Worm (Caenorhabditis elegans) whole organism, young adult: ENCODE data around the gene T28H11.8.

Experiments
- C06A6.2 ChIP-seq: fragments of 200-800 bp; sonication (Bioruptor generic); conservative IDR thresholded peaks from 2 replicates; pipeline ENCODE4 v1.3.6; 2022; ENCODE audit warnings: missing genetic modification characterization, missing compliant biosample characterization
- C17E4.6 ChIP-seq: fragments of 200-800 bp; sonication (Bioruptor generic); IDR thresholded peaks from 2 replicates; pipeline ENCODE4 v1.3.6; 2022; ENCODE audit warnings: missing genetic modification reagents, missing genetic modification characterization, missing compliant biosample characterization
- F10E7.11 ChIP-seq: sonication (generic microtip); optimal IDR thresholded peaks from 2 replicates; lab custom pipeline; 2017; ENCODE audit warnings: mild to moderate bottlenecking, missing genetic modification characterization, moderate library complexity, missing compliant biosample characterization
- F22D6.2 ChIP-seq: sonication (generic microtip); optimal IDR thresholded peaks from 2 replicates; lab custom pipeline; 2016; ENCODE audit warnings: mild to moderate bottlenecking, missing genetic modification characterization, missing compliant biosample characterization
- F52B5.7 ChIP-seq: sonication (generic microtip); optimal IDR thresholded peaks from 2 replicates; lab custom pipeline; 2016; ENCODE audit warnings: mild to moderate bottlenecking, missing genetic modification characterization, missing compliant biosample characterization
- F55B11.4 ChIP-seq: sonication (generic microtip); optimal IDR thresholded peaks from 2 replicates; lab custom pipeline; 2016; ENCODE audit warnings: missing compliant biosample characterization, missing genetic modification characterization, borderline replicate concordance; ENCODE audit not compliant: insufficient read depth
- T26A5.8 ChIP-seq: sonication (generic microtip); optimal IDR thresholded peaks from 2 replicates; lab custom pipeline; 2016; ENCODE audit warnings: missing genetic modification characterization, missing compliant biosample characterization
- Y67H2A.10 ChIP-seq: fragments of 200-800 bp; sonication (Bioruptor generic); conservative IDR thresholded peaks from 2 replicates; pipeline ENCODE4 v1.3.6; 2022; ENCODE audit warnings: missing genetic modification reagents, missing genetic modification characterization, missing compliant biosample characterization
- Y95B8A.8 ChIP-seq: fragments of 200-800 bp; sonication (Bioruptor generic); IDR thresholded peaks from 2 replicates; pipeline ENCODE4 v1.3.6; 2022; ENCODE audit warnings: missing genetic modification reagents, missing genetic modification characterization, missing compliant biosample characterization
- atf-7 ChIP-seq: sonication (generic microtip); optimal IDR thresholded peaks from 2 replicates; lab custom pipeline; 2017; ENCODE audit warnings: mild to moderate bottlenecking, missing genetic modification characterization, missing compliant biosample characterization
- attf-5 ChIP-seq: fragments of 200-800 bp; sonication (Bioruptor generic); optimal IDR thresholded peaks from 2 replicates; lab custom pipeline; 2018; ENCODE audit warnings: mild to moderate bottlenecking, missing genetic modification characterization, missing compliant biosample characterization
- bed-2 ChIP-seq: fragments of 200-800 bp; sonication (Bioruptor generic); IDR thresholded peaks from 2 replicates; pipeline ENCODE4 v1.3.6; 2022; ENCODE audit warnings: missing genetic modification reagents, missing genetic modification characterization, missing compliant biosample characterization
- ccch-3 ChIP-seq: fragments of 200-800 bp; sonication (Bioruptor generic); optimal IDR thresholded peaks from 2 replicates; lab custom pipeline; 2018; ENCODE audit warnings: mild to moderate bottlenecking, missing genetic modification characterization, missing compliant biosample characterization
- cebp-1 ChIP-seq, 2 experiments: fragments of 200-800 bp in 1 of 2; sonication (Bioruptor generic) in 1 of 2; sonication (generic microtip) in 1 of 2; IDR thresholded peaks in 1 of 2; optimal IDR thresholded peaks in 1 of 2; 2 replicates each; pipeline versions ENCODE4 v1.3.6 to Lab custom; 2017 to 2022; ENCODE audit warnings: missing compliant biosample characterization in 2 of 2, missing genetic modification characterization in 2 of 2, mild to moderate bottlenecking in 1 of 2, missing genetic modification reagents in 1 of 2, moderate library complexity in 1 of 2
- ceh-100 ChIP-seq: fragments of 200-800 bp; sonication (Bioruptor generic); IDR thresholded peaks from 2 replicates; pipeline ENCODE4 v1.3.6; 2022; ENCODE audit warnings: missing genetic modification reagents, missing genetic modification characterization, missing compliant biosample characterization
- ceh-27 ChIP-seq: fragments of 200-800 bp; sonication (Bioruptor generic); optimal IDR thresholded peaks from 2 replicates; lab custom pipeline; 2018; ENCODE audit warnings: mild to moderate bottlenecking, missing genetic modification characterization, moderate library complexity, missing compliant biosample characterization
- ceh-91 ChIP-seq: fragments of 200-800 bp; sonication (Bioruptor generic); IDR thresholded peaks from 2 replicates; pipeline ENCODE4 v1.3.6; 2022; ENCODE audit warnings: missing genetic modification reagents, missing genetic modification characterization, missing compliant biosample characterization
- chd-7 ChIP-seq: sonication (generic microtip); optimal IDR thresholded peaks from 2 replicates; lab custom pipeline; 2016; ENCODE audit warnings: mild to moderate bottlenecking, missing genetic modification characterization, moderate library complexity, missing compliant biosample characterization
- efl-1 ChIP-seq: fragments of 150-350 bp; optimal IDR thresholded peaks from 2 replicates; lab custom pipeline; 2014; ENCODE audit warnings: missing biosample characterization, missing genetic modification reagents, missing genetic modification characterization
- egl-44 ChIP-seq: fragments of 200-800 bp; sonication (Bioruptor generic); IDR thresholded peaks from 2 replicates; pipeline ENCODE4 v1.3.6; 2022; ENCODE audit warnings: missing genetic modification reagents, missing genetic modification characterization, missing compliant biosample characterization
- egrh-3 ChIP-seq: fragments of 200-800 bp; sonication (Bioruptor generic); IDR thresholded peaks from 2 replicates; pipeline ENCODE4 v1.3.6; 2022; ENCODE audit warnings: missing genetic modification reagents, missing genetic modification characterization, missing compliant biosample characterization
- fkh-3 ChIP-seq: sonication (generic microtip); optimal IDR thresholded peaks from 2 replicates; lab custom pipeline; 2016; ENCODE audit warnings: mild to moderate bottlenecking, missing genetic modification characterization, missing compliant biosample characterization
- hsf-1 ChIP-seq: fragments of 200-800 bp; sonication (Bioruptor generic); IDR thresholded peaks from 2 replicates; pipeline ENCODE4 v1.3.6; 2022; ENCODE audit warnings: missing genetic modification reagents, missing genetic modification characterization, missing compliant biosample characterization
- let-607 ChIP-seq, 2 experiments: fragments of 200-800 bp in 1 of 2; sonication (Bioruptor generic) in 1 of 2; sonication (generic microtip) in 1 of 2; optimal IDR thresholded peaks; 2 replicates each; lab custom pipeline; 2016 to 2018; ENCODE audit warnings: mild to moderate bottlenecking in 2 of 2, missing compliant biosample characterization in 2 of 2, missing genetic modification characterization in 2 of 2, moderate library complexity in 2 of 2, missing genotype in 1 of 2
- lin-40 ChIP-seq: sonication (generic microtip); optimal IDR thresholded peaks from 2 replicates; lab custom pipeline; 2016; ENCODE audit warnings: missing genetic modification characterization, mild to moderate bottlenecking, missing compliant biosample characterization, missing genotype, missing genetic modification reagents
- lin-54 ChIP-seq: fragments of 200-800 bp; sonication (Bioruptor generic); optimal IDR thresholded peaks from 2 replicates; lab custom pipeline; 2018; ENCODE audit warnings: mild to moderate bottlenecking, missing genetic modification characterization, missing compliant biosample characterization
- lir-1 ChIP-seq: fragments of 200-800 bp; sonication (Bioruptor generic); conservative IDR thresholded peaks from 2 replicates; pipeline ENCODE4 v1.3.6; 2022; ENCODE audit warnings: missing genetic modification reagents, missing genetic modification characterization, missing compliant biosample characterization
- madf-3 ChIP-seq: fragments of 200-800 bp; sonication (Bioruptor generic); IDR thresholded peaks from 2 replicates; pipeline ENCODE4 v1.3.6; 2022; ENCODE audit warnings: missing genetic modification reagents, missing genetic modification characterization, missing compliant biosample characterization
- madf-8 ChIP-seq: fragments of 200-800 bp; sonication (Bioruptor generic); conservative IDR thresholded peaks from 2 replicates; pipeline ENCODE4 v1.3.6; 2022; ENCODE audit warnings: missing genetic modification reagents, missing genetic modification characterization, missing compliant biosample characterization
- mcd-1 ChIP-seq: fragments of 200-800 bp; sonication (Bioruptor generic); IDR thresholded peaks from 2 replicates; pipeline ENCODE4 v1.3.6; 2022; ENCODE audit warnings: missing genetic modification reagents, missing genetic modification characterization, missing compliant biosample characterization
- mxl-1 ChIP-seq: sonication (generic microtip); optimal IDR thresholded peaks from 2 replicates; lab custom pipeline; 2016; ENCODE audit warnings: missing genetic modification characterization, missing compliant biosample characterization
- nfya-1 ChIP-seq: sonication (generic microtip); optimal IDR thresholded peaks from 2 replicates; lab custom pipeline; 2017; ENCODE audit warnings: antibody characterized with exemption, missing compliant biosample characterization, missing genetic modification characterization, borderline replicate concordance; ENCODE audit not compliant: insufficient read depth
- nhr-179 ChIP-seq: sonication (generic microtip); optimal IDR thresholded peaks from 2 replicates; lab custom pipeline; 2016; ENCODE audit warnings: mild to moderate bottlenecking, missing genetic modification characterization, missing compliant biosample characterization
- rec-8 ChIP-seq, 2 experiments: sonication (generic microtip); optimal IDR thresholded peaks; 2 replicates each; lab custom pipeline; 2016; ENCODE audit warnings: mild to moderate bottlenecking in 2 of 2, missing genetic modification characterization in 2 of 2, missing genetic modification reagents in 2 of 2, missing genotype in 2 of 2, missing biosample characterization in 1 of 2, missing compliant biosample characterization in 1 of 2, moderate library complexity in 1 of 2
- rpc-1 ChIP-seq, 2 experiments: fragments of 150-350 bp in 1 of 2; sonication (generic microtip) in 1 of 2; optimal IDR thresholded peaks; 2 replicates each; lab custom pipeline; 2014 to 2018; ENCODE audit warnings: missing biosample characterization in 1 of 2, missing genetic modification characterization in 1 of 2, missing genetic modification reagents in 1 of 2, missing genotype in 1 of 2
- snpc-1.1 ChIP-seq: sonication (generic microtip); optimal IDR thresholded peaks from 2 replicates; lab custom pipeline; 2017; ENCODE audit warnings: missing genetic modification characterization, mild to moderate bottlenecking, missing compliant biosample characterization, antibody characterized with exemption, moderate library complexity, missing genotype, missing genetic modification reagents; ENCODE audit not compliant: insufficient read depth
- ztf-18 ChIP-seq: sonication (generic microtip); optimal IDR thresholded peaks from 2 replicates; lab custom pipeline; 2016; ENCODE audit warnings: missing genotype, mild to moderate bottlenecking, missing genetic modification characterization, missing compliant biosample characterization
- ztf-26 ChIP-seq: sonication (generic microtip); optimal IDR thresholded peaks from 2 replicates; lab custom pipeline; 2017; ENCODE audit warnings: missing genetic modification characterization, missing compliant biosample characterization

T28H11.8 gene

ce11 chrIV:4986246-4986645, 34.2 kb downstream of the T28H11.8 start, which contains the start of gene clec-177 (continued):
- TF ChIP-seq ztf-26, result no peak
- no peak for TF ChIP-seq rec-8 (tag; optimal IDR thresholded peaks at IDR 0.05; lab: Kevin White, UChicago)
- TF ChIP-seq ceh-100, result no peak
- no peak for TF ChIP-seq efl-1 (GFP tag; lab: Kevin White, UChicago)
- TF ChIP-seq atf-7, result no peak

- TF ChIP-seq chd-7 (tag; lab: Kevin White, UChicago), result no peak
- no peak for TF ChIP-seq nhr-179 (tag; lab: Kevin White, UChicago)
- TF ChIP-seq T26A5.8 (tag; lab: Kevin White, UChicago), result no peak
- TF ChIP-seq ccch-3 (GFP tag; lab: Kevin White, UChicago), result no peak
- TF ChIP-seq ztf-26, result no peak
- no peak for TF ChIP-seq mxl-1 (tag; lab: Kevin White, UChicago)
- no peak for TF ChIP-seq atf-7
- TF ChIP-seq Y95B8A.8, result no peak
- TF ChIP-seq efl-1 (GFP tag; lab: Kevin White, UChicago), result no peak
Measured at ce11 chrIV:4983746-4984145, 36.7 kb downstream of the T28H11.8 start, which contains the start of gene clec-176. Gene clec-176, plus strand, starts transcription at chrIV:4984046.

ce11 chrIV:4982477-4982876, 38.0 kb downstream of the T28H11.8 start, which contains the start of gene E03H12.4:
Gene E03H12.4, plus strand, starts transcription at chrIV:4982596.
- TF ChIP-seq Y67H2A.10 (GFP tag; lab: Robert Waterston, UW) (no peak), madf-8 (GFP tag; lab: Robert Waterston, UW) (no peak), hsf-1 (no peak)

- no peak for TF ChIP-seq ceh-27 (GFP tag; lab: Kevin White, UChicago)
- TF ChIP-seq ceh-100, result no peak
- no peak for TF ChIP-seq C06A6.2 (GFP tag; lab: Robert Waterston, UW)
- TF ChIP-seq madf-8 (GFP tag; lab: Robert Waterston, UW), result no peak
- no peak for TF ChIP-seq attf-5 (GFP tag; lab: Kevin White, UChicago)
- no peak for TF ChIP-seq madf-3
- no peak for TF ChIP-seq mcd-1 (GFP tag; lab: Robert Waterston, UW)
- no peak for TF ChIP-seq fkh-3
- no peak for TF ChIP-seq F55B11.4 (tag; lab: Kevin White, UChicago)
- no peak for TF ChIP-seq F22D6.2 (tag; lab: Kevin White, UChicago)
- TF ChIP-seq ceh-91 (GFP tag; lab: Robert Waterston, UW), result no peak
- TF ChIP-seq cebp-1 (GFP tag; IDR thresholded peaks at IDR 0.05; lab: Robert Waterston, UW), result no peak
- TF ChIP-seq cebp-1 (tag; optimal IDR thresholded peaks at IDR 0.05; lab: Kevin White, UChicago), result no peak
- TF ChIP-seq lin-54 (GFP tag; lab: Kevin White, UChicago), result no peak
- TF ChIP-seq snpc-1.1 (tag; lab: Kevin White, UChicago), result no peak
- TF ChIP-seq nhr-179 (tag; lab: Kevin White, UChicago), result no peak
Measured at ce11 chrIV:4981027-4981426, 39.4 kb downstream of the T28H11.8 start, which contains the start of gene srz-24. Gene srz-24, minus strand, starts transcription at chrIV:4981127.

- peak; percentile 85; the same call in 1 of the 2 replicates for TF ChIP-seq egrh-3 (GFP tag; lab: Robert Waterston, UW)
- no peak for TF ChIP-seq ztf-26
- TF ChIP-seq egl-44, result no peak
Measured at ce11 chrIV:4977176-4977693, 43.2 kb downstream of the T28H11.8 start, which contains the start of gene E03H12.5. Gene E03H12.5, plus strand, starts transcription at chrIV:4977226.

ce11 chrIV:4975995-4976394, 44.4 kb downstream of the T28H11.8 start, which contains the start of gene Y9C9A.16:
Gene Y9C9A.16, minus strand, starts transcription at chrIV:4976125.
- TF ChIP-seq fkh-3 (no peak), ceh-91 (GFP tag; lab: Robert Waterston, UW) (no peak), F52B5.7 (no peak), C17E4.6 (GFP tag; lab: Robert Waterston, UW) (no peak), lin-40 (tag; lab: Kevin White, UChicago) (no peak), ceh-100 (no peak), ztf-18 (tag; lab: Kevin White, UChicago) (no peak), let-607 (tag; optimal IDR thresholded peaks at IDR 0.05; lab: Kevin White, UChicago) (no peak), bed-2 (GFP tag; lab: Robert Waterston, UW) (no peak), nfya-1 (tag; lab: Kevin White, UChicago) (no peak), mcd-1 (GFP tag; lab: Robert Waterston, UW) (no peak), F10E7.11 (no peak), rpc-1 (optimal IDR thresholded peaks at IDR 0.05; lab: Kevin White, UChicago) (no peak), rpc-1 (tag; optimal IDR thresholded peaks at IDR 0.05; lab: Kevin White, UChicago) (no peak), lir-1 (GFP tag; lab: Robert Waterston, UW) (no peak)
